Worm (Caenorhabditis elegans) whole organism, L1 larva: ENCODE measurements around the gene rrp-1.

Experiments used
- C04F5.9 ChIP-seq: sonication (generic microtip); optimal IDR thresholded peaks from 2 replicates; lab custom pipeline; 2016; ENCODE audit warnings: missing genetic modification characterization, missing compliant biosample characterization
- ama-1 ChIP-seq: fragments of 150-350 bp; optimal IDR thresholded peaks from 2 replicates; lab custom pipeline; 2014
- ces-1 ChIP-seq: fragments of 150-350 bp; optimal IDR thresholded peaks from 2 replicates; lab custom pipeline; 2014; ENCODE audit warnings: missing biosample characterization, missing genetic modification reagents, missing genetic modification characterization
- lir-3 ChIP-seq: sonication (generic microtip); optimal IDR thresholded peaks from 2 replicates; lab custom pipeline; 2016; ENCODE audit warnings: mild to moderate bottlenecking, missing genetic modification characterization, moderate library complexity, missing compliant biosample characterization; ENCODE audit not compliant: poor library complexity
- lsy-2 ChIP-seq, 2 experiments: fragments of 150-350 bp; optimal IDR thresholded peaks; 2 replicates each; lab custom pipeline; 2014; ENCODE audit warnings: missing biosample characterization in 2 of 2, missing genetic modification characterization in 2 of 2
- nhr-237 ChIP-seq: fragments of 150-350 bp; optimal IDR thresholded peaks from 2 replicates; lab custom pipeline; 2014; ENCODE audit warnings: missing biosample characterization, missing genetic modification characterization
- nhr-77 ChIP-seq: fragments of 150-350 bp; optimal IDR thresholded peaks from 2 replicates; lab custom pipeline; 2014; ENCODE audit warnings: missing biosample characterization, missing genetic modification characterization
- pqm-1 ChIP-seq: sonication (generic microtip); optimal IDR thresholded peaks from 3 replicates; lab custom pipeline; 2017; ENCODE audit warnings: missing biosample characterization, missing genetic modification characterization
- sptf-1 ChIP-seq: fragments of 150-350 bp; optimal IDR thresholded peaks from 2 replicates; lab custom pipeline; 2014; ENCODE audit warnings: missing biosample characterization, missing genetic modification characterization
- swsn-7 ChIP-seq: sonication (generic microtip); optimal IDR thresholded peaks from 2 replicates; lab custom pipeline; 2016; ENCODE audit warnings: missing genetic modification characterization, missing compliant biosample characterization
- tlp-1 ChIP-seq: fragments of 150-350 bp; optimal IDR thresholded peaks from 2 replicates; lab custom pipeline; 2014; ENCODE audit warnings: missing biosample characterization, missing genetic modification characterization
- unc-86 ChIP-seq: sonication (generic microtip); optimal IDR thresholded peaks from 2 replicates; lab custom pipeline; 2016; ENCODE audit warnings: missing genetic modification characterization, missing compliant biosample characterization
- ztf-11 ChIP-seq, 2 experiments: sonication (generic microtip); optimal IDR thresholded peaks; 2 replicates each; lab custom pipeline; 2016 to 2017; ENCODE audit warnings: missing genetic modification characterization in 2 of 2, missing biosample characterization in 1 of 2, missing compliant biosample characterization in 1 of 2

DNA sequence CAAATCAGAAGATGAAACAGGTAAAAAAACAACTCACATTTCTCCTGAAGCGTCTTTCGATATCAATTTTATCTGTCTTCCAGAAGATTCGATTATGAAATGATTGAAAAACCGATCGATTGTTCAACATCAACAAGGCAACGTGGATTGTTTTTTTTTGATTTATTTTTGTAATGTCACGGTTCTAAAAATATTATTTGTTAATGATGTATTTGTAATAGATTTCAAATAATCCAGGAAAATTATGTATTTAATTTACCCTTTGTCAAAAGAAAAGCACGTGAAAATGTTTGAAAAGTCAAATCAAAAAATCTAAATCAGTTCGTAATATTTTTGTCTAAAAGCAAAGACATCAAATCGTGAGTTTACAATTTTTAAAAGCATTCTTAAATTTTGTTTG lies 13.0 kb downstream of the rrp-1 start, which contains the start of the genes kin-5 and C47E12.11:
- TF ChIP-seq sptf-1 (tag; lab: Kevin White, UChicago) (no peak), tlp-1 (no peak), ama-1 (no peak), swsn-7 (tag; lab: Kevin White, UChicago) (no peak), pqm-1 (tag; lab: Kevin White, UChicago) (no peak), ces-1 (GFP tag; lab: Kevin White, UChicago) (no peak), nhr-77 (tag; lab: Kevin White, UChicago) (no peak), nhr-237 (tag; lab: Kevin White, UChicago) (no peak), lsy-2 (tag; optimal IDR thresholded peaks at IDR 0.05; lab: Kevin White, UChicago) (no peak), lir-3 (tag; lab: Kevin White, UChicago) (no peak), ztf-11 (tag; optimal IDR thresholded peaks at IDR 0.05; lab: Kevin White, UChicago) (no peak), C04F5.9 (no peak), unc-86 (no peak)
